Worm (Caenorhabditis elegans) whole organism, young adult: ENCODE measurements around the gene daf-11.

Source experiments
- D2030.7 ChIP-seq: fragments of 200-800 bp; sonication (Bioruptor generic); IDR thresholded peaks from 2 replicates; pipeline ENCODE4 v1.3.6; 2022; ENCODE audit warnings: missing genetic modification reagents, missing genetic modification characterization, missing compliant biosample characterization
- F23B12.7 ChIP-seq: sonication (generic microtip); optimal IDR thresholded peaks from 2 replicates; lab custom pipeline; 2017; ENCODE audit warnings: missing genetic modification characterization, mild to moderate bottlenecking, missing compliant biosample characterization, antibody characterized with exemption, moderate library complexity; ENCODE audit not compliant: insufficient read depth
- akir-1 ChIP-seq: fragments of 200-800 bp; sonication (Bioruptor generic); optimal IDR thresholded peaks from 2 replicates; lab custom pipeline; 2018; ENCODE audit warnings: mild to moderate bottlenecking, missing genetic modification characterization, moderate library complexity, missing compliant biosample characterization
- ceh-91 ChIP-seq: fragments of 200-800 bp; sonication (Bioruptor generic); IDR thresholded peaks from 2 replicates; pipeline ENCODE4 v1.3.6; 2022; ENCODE audit warnings: missing genetic modification reagents, missing genetic modification characterization, missing compliant biosample characterization
- madf-8 ChIP-seq: fragments of 200-800 bp; sonication (Bioruptor generic); conservative IDR thresholded peaks from 2 replicates; pipeline ENCODE4 v1.3.6; 2022; ENCODE audit warnings: missing genetic modification reagents, missing genetic modification characterization, missing compliant biosample characterization
- nhr-27 ChIP-seq: fragments of 200-800 bp; sonication (Bioruptor generic); optimal IDR thresholded peaks from 2 replicates; lab custom pipeline; 2018; ENCODE audit warnings: mild to moderate bottlenecking, missing genetic modification characterization, moderate library complexity, missing compliant biosample characterization
- pbrm-1 ChIP-seq: fragments of 200-800 bp; sonication (Bioruptor generic); IDR thresholded peaks from 2 replicates; pipeline ENCODE4 v1.3.6; 2022; ENCODE audit warnings: missing genetic modification reagents, missing genetic modification characterization, missing compliant biosample characterization
- snpc-3.4 ChIP-seq: sonication (generic microtip); optimal IDR thresholded peaks from 2 replicates; lab custom pipeline; 2017; ENCODE audit warnings: missing genetic modification characterization, mild to moderate bottlenecking, missing compliant biosample characterization, antibody characterized with exemption, moderate library complexity, missing genotype, missing genetic modification reagents
- unc-62 ChIP-seq: fragments of 150-350 bp; optimal IDR thresholded peaks from 2 replicates; lab custom pipeline; 2014; ENCODE audit warnings: missing biosample characterization, missing genetic modification reagents, missing genetic modification characterization
- ztf-26 ChIP-seq: sonication (generic microtip); optimal IDR thresholded peaks from 2 replicates; lab custom pipeline; 2017; ENCODE audit warnings: missing genetic modification characterization, missing compliant biosample characterization

- TF ChIP-seq nhr-27 (tag; lab: Kevin White, UChicago) = no peak
- no peak for TF ChIP-seq unc-62 (GFP tag; lab: Kevin White, UChicago)
- no peak for TF ChIP-seq akir-1
- TF ChIP-seq D2030.7 = no peak
- no peak for TF ChIP-seq F23B12.7
- TF ChIP-seq pbrm-1 (GFP tag; lab: Robert Waterston, UW) = no peak
- peak; percentile 3 for TF ChIP-seq snpc-3.4
- TF ChIP-seq ceh-91 (GFP tag; lab: Robert Waterston, UW) = no peak
- no peak for TF ChIP-seq madf-8
- TF ChIP-seq ztf-26 (tag; lab: Kevin White, UChicago) = no peak
These were observed 37.0 kb upstream of the daf-11 start, which contains the start of gene T04F3.4 for ce11 chrV:11762863-11763262.
